Fruit fly (Drosophila melanogaster) whole organism, prepupa: ENCODE data around the gene jdp.

ENCODE experiments used
- Blimp-1 ChIP-seq: fragments of 200-800 bp; sonication (Bioruptor generic); optimal IDR thresholded peaks from 3 replicates; lab custom pipeline; 2017; ENCODE audit warnings: missing biosample characterization, missing genetic modification characterization, mild to moderate bottlenecking, moderate library complexity, missing genetic modification reagents
- CG10631 ChIP-seq: fragments of 200-800 bp; sonication (Bioruptor generic); optimal IDR thresholded peaks from 2 replicates; lab custom pipeline; 2016; ENCODE audit warnings: missing biosample characterization, missing genetic modification characterization
- CG10669 ChIP-seq: fragments of 200-800 bp; sonication (Bioruptor generic); optimal IDR thresholded peaks from 3 replicates; lab custom pipeline; 2018; ENCODE audit warnings: missing biosample characterization, mild to moderate bottlenecking, missing genetic modification characterization, moderate library complexity
- CG11294 ChIP-seq: fragments of 200-800 bp; sonication (Bioruptor generic); IDR thresholded peaks from 2 replicates; pipeline ENCODE4 v1.3.6; 2022; ENCODE audit warnings: missing biosample characterization, missing genetic modification characterization
- CG11902 ChIP-seq: fragments of 200-800 bp; sonication (Bioruptor generic); optimal IDR thresholded peaks from 3 replicates; lab custom pipeline; 2016; ENCODE audit warnings: missing biosample characterization, missing genetic modification characterization
- CG31627 ChIP-seq: fragments of 200-800 bp; sonication (Bioruptor generic); optimal IDR thresholded peaks from 3 replicates; lab custom pipeline; 2016; ENCODE audit warnings: missing biosample characterization, missing genetic modification characterization
- CG32006 ChIP-seq: fragments of 200-800 bp; sonication (Bioruptor generic); optimal IDR thresholded peaks from 3 replicates; lab custom pipeline; 2017; ENCODE audit warnings: missing biosample characterization, mild to moderate bottlenecking, missing genetic modification characterization
- CG34406 ChIP-seq: fragments of 200-800 bp; sonication (Bioruptor generic); optimal IDR thresholded peaks from 3 replicates; lab custom pipeline; 2016; ENCODE audit warnings: missing biosample characterization, missing genetic modification characterization
- CG3919 ChIP-seq: fragments of 200-800 bp; sonication (Bioruptor generic); optimal IDR thresholded peaks from 3 replicates; lab custom pipeline; 2016; ENCODE audit warnings: missing biosample characterization, missing genetic modification characterization
- CG4318 ChIP-seq: fragments of 200-800 bp; sonication (Bioruptor generic); optimal IDR thresholded peaks from 3 replicates; lab custom pipeline; 2017; ENCODE audit warnings: missing biosample characterization, mild to moderate bottlenecking, missing genetic modification characterization
- CG6163 ChIP-seq: fragments of 200-800 bp; sonication (Bioruptor generic); IDR thresholded peaks from 3 replicates; pipeline ENCODE4 v1.3.6; 2022; ENCODE audit warnings: missing biosample characterization, missing genetic modification characterization
- CG6276 ChIP-seq: fragments of 200-800 bp; sonication (Bioruptor generic); optimal IDR thresholded peaks from 2 replicates; lab custom pipeline; 2017; ENCODE audit warnings: missing biosample characterization, mild to moderate bottlenecking, missing genetic modification characterization
- CG6854 ChIP-seq: fragments of 200-800 bp; sonication (Bioruptor generic); optimal IDR thresholded peaks from 2 replicates; lab custom pipeline; 2017; ENCODE audit warnings: missing biosample characterization, mild to moderate bottlenecking, missing genetic modification characterization
- CG7368 ChIP-seq: fragments of 200-800 bp; sonication (Bioruptor generic); optimal IDR thresholded peaks from 3 replicates; lab custom pipeline; 2016; ENCODE audit warnings: missing biosample characterization, missing genetic modification characterization
- CG8119 ChIP-seq: fragments of 200-800 bp; sonication (Bioruptor generic); IDR thresholded peaks from 3 replicates; pipeline ENCODE4 v1.3.6; 2022; ENCODE audit warnings: missing biosample characterization, missing genetic modification characterization
- CG8319 ChIP-seq: fragments of 200-800 bp; sonication (Bioruptor generic); optimal IDR thresholded peaks from 3 replicates; lab custom pipeline; 2016; ENCODE audit warnings: missing biosample characterization, missing genetic modification characterization
- Eip75B ChIP-seq: fragments of 200-800 bp; sonication (Bioruptor generic); optimal IDR thresholded peaks from 3 replicates; lab custom pipeline; 2016; ENCODE audit warnings: missing biosample characterization, missing genetic modification characterization
- Eip78C ChIP-seq: fragments of 200-800 bp; sonication (Bioruptor generic); peaks from one replicate; lab custom pipeline; 2016; ENCODE audit warnings: missing biosample characterization, missing genetic modification characterization
- Gug ChIP-seq: fragments of 200-800 bp; sonication (Bioruptor generic); IDR thresholded peaks from 2 replicates; pipeline ENCODE4 v1.3.6; 2022; ENCODE audit warnings: missing biosample characterization, missing genetic modification characterization
- Hr4 ChIP-seq: fragments of 200-800 bp; sonication (Bioruptor generic); optimal IDR thresholded peaks from 3 replicates; lab custom pipeline; 2016; ENCODE audit warnings: missing biosample characterization, missing genetic modification characterization
- Lpt ChIP-seq: fragments of 200-800 bp; sonication (Bioruptor generic); optimal IDR thresholded peaks from 3 replicates; lab custom pipeline; 2016; ENCODE audit warnings: missing biosample characterization, missing genetic modification characterization
- Met ChIP-seq: fragments of 200-800 bp; sonication (Bioruptor generic); optimal IDR thresholded peaks from 3 replicates; lab custom pipeline; 2016; ENCODE audit warnings: missing biosample characterization, missing genetic modification characterization
- Smox ChIP-seq: fragments of 200-800 bp; sonication (Bioruptor generic); optimal IDR thresholded peaks from 3 replicates; lab custom pipeline; 2016; ENCODE audit warnings: missing biosample characterization, missing genetic modification characterization
- Sox102F ChIP-seq: fragments of 200-800 bp; sonication (Bioruptor generic); optimal IDR thresholded peaks from 2 replicates; lab custom pipeline; 2016; ENCODE audit warnings: missing biosample characterization, mild to moderate bottlenecking, missing genetic modification characterization
- Sox15 ChIP-seq: fragments of 200-800 bp; sonication (Bioruptor generic); optimal IDR thresholded peaks from 3 replicates; lab custom pipeline; 2016; ENCODE audit warnings: missing biosample characterization, missing genetic modification characterization
- dac ChIP-seq: fragments of 200-800 bp; sonication (Bioruptor generic); optimal IDR thresholded peaks from 2 replicates; lab custom pipeline; 2017; ENCODE audit warnings: missing biosample characterization, mild to moderate bottlenecking, missing genetic modification characterization
- dsx ChIP-seq: fragments of 200-800 bp; optimal IDR thresholded peaks from 3 replicates; lab custom pipeline; 2019; ENCODE audit warnings: missing biosample characterization, mild to moderate bottlenecking, missing genetic modification characterization, moderate library complexity; ENCODE audit not compliant: poor library complexity, severe bottlenecking
- esn ChIP-seq: fragments of 200-800 bp; sonication (Bioruptor generic); optimal IDR thresholded peaks from 2 replicates; lab custom pipeline; 2016; ENCODE audit warnings: missing biosample characterization, mild to moderate bottlenecking, missing genetic modification characterization, moderate library complexity
- fkh ChIP-seq: fragments of 200-800 bp; sonication (Bioruptor generic); optimal IDR thresholded peaks from 3 replicates; lab custom pipeline; 2017; ENCODE audit warnings: missing biosample characterization, mild to moderate bottlenecking, missing genetic modification characterization, moderate library complexity
- salr ChIP-seq, 2 experiments: fragments of 200-800 bp; sonication (Bioruptor generic); optimal IDR thresholded peaks; 3 replicates each; lab custom pipeline; 2016 to 2018; ENCODE audit warnings: missing biosample characterization in 2 of 2, missing genetic modification characterization in 2 of 2, mild to moderate bottlenecking in 1 of 2
- ss ChIP-seq, 2 experiments: fragments of 200-800 bp; sonication (Bioruptor generic); optimal IDR thresholded peaks; 2 replicates in 1 of 2; 3 replicates in 1 of 2; lab custom pipeline; 2017 to 2018; ENCODE audit warnings: mild to moderate bottlenecking in 2 of 2, missing biosample characterization in 2 of 2, missing genetic modification characterization in 2 of 2, moderate library complexity in 1 of 2
- svp ChIP-seq: fragments of 200-800 bp; sonication (Bioruptor generic); peaks from one replicate; lab custom pipeline; 2016; ENCODE audit warnings: missing biosample characterization, missing genetic modification characterization
- topi ChIP-seq: fragments of 200-800 bp; sonication (Bioruptor generic); optimal IDR thresholded peaks from 3 replicates; lab custom pipeline; 2016; ENCODE audit warnings: missing biosample characterization, missing genetic modification characterization

The jdp gene

DNA sequence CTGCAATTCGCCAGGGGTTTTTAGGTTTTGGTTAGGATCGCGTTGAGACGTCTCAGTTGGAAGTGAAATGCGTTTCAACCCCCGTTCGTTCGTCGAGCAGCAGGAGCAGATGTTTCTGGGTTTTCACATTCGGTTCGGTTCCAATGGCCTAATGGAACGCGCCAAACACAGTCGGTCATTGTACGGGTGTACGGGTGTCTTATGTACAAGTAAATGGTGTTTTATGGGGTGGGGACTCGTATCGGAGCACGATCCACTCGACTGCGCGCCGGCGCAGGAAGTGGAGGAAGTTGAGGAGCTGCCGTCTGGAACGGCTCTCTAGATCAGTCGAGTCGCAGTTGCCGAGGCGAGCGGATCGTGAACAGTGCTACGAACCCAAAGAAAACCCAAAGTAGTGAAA is 50.5 kb downstream of the jdp start, which contains the start of gene spdo:
TSS of gene spdo (plus strand) at position 318 of the 400 bp plus-strand sequence.
- TF ChIP-seq svp (no peak), Eip75B (no peak), dsx (GFP tag; lab: Kevin White, UChicago) (no peak), Blimp-1 (GFP tag; lab: Kevin White, UChicago) (no peak), CG6854 (no peak), salr (GFP tag; optimal IDR thresholded peaks at IDR 0.05; lab: Kevin White, UChicago) (no peak), CG10631 (GFP tag; lab: Kevin White, UChicago) (no peak), CG7368 (GFP tag; lab: Kevin White, UChicago) (no peak), Hr4 (GFP tag; lab: Kevin White, UChicago) (no peak), CG11294 (GFP tag; lab: Robert Waterston, UW) (no peak), Eip78C (no peak), CG34406 (GFP tag; lab: Kevin White, UChicago) (no peak), Lpt (GFP tag; lab: Kevin White, UChicago) (no peak), CG8319 (GFP tag; lab: Kevin White, UChicago) (no peak), esn (GFP tag; lab: Kevin White, UChicago) (no peak), dac (GFP tag; lab: Kevin White, UChicago) (no peak), CG32006 (GFP tag; lab: Kevin White, UChicago) (no peak)

DNA sequence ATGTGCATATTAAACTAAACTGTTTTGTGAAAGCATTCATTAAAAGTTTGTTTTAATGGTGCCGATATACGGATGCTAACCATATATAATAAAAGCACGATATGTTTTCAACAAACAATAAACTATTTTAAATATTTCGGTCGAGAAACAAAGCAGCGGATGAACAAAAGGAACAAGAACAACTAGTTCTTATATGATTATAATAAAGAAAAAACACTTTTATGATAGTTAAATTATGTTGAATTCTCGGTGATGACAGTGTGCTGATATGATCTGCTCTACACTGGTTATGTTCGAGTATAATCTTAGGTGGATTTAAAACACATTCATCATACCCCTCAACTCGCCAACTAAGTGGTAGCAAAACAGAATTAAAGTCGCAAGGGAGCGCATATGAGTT is 50.9 kb downstream of the jdp start:
- TF ChIP-seq CG8319 (GFP tag; lab: Kevin White, UChicago): no peak
- TF ChIP-seq Eip78C: peak; percentile 50
- TF ChIP-seq fkh (GFP tag; lab: Kevin White, UChicago): no peak
- peak; percentile 18 for TF ChIP-seq esn (GFP tag; lab: Kevin White, UChicago)
- TF ChIP-seq CG7368 (GFP tag; lab: Kevin White, UChicago): no peak
- TF ChIP-seq, all 60 proteins: peak for 2

DNA sequence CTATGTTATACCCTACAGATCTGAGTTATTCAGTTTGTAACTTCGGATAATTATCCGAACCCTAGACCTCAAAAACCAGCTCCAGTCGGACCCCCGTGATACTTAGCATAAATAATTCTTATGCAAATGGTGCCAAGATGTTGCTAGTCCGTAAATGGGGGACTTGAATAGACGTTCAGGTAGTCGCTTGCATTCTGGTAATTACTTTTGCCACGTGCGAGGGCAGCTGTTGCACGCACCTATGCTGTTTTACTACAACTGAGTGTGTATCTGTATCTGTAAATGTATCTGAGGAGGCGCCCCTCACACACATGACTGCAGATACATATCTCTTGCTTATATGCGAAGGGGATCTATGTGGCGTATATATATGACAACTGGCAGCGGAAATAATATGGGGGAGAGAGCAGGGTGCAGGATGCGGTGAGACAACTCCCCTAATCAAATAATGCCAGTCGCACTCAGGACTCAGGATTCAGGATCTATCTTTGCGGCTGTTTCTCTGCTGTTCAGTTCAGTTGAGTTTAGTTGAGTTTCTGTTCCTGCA is 52.1 kb downstream of the jdp start:
- no peak for TF ChIP-seq Met
- TF ChIP-seq ss (GFP tag; optimal IDR thresholded peaks at IDR 0.05; lab: Kevin White, UChicago): peak in 1 of 2 experiments; percentile 64
- no peak for TF ChIP-seq CG3919 (GFP tag; lab: Kevin White, UChicago)

DNA sequence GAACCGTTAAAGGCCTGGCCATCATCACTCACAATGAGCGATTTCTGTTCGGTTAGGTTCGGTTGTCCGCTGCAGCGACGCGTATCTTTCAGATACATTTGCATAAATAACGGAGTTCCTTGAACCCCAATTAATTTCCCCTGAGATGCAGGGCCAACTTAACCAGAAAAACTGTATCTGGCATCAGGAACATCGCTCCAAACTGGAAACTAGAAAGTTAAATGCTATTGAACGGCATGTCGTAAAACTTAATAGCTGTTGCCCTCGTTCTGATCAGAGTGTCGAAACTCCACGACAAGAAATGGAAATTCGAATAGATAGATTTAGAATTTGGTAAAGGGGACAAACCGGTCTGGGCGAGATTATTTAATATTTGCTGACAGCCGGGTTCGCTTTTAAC is 54.5 kb downstream of the jdp start:
- TF ChIP-seq topi (GFP tag; lab: Kevin White, UChicago): no peak
- TF ChIP-seq esn (GFP tag; lab: Kevin White, UChicago): no peak
- TF ChIP-seq CG4318: no peak
- no peak for TF ChIP-seq Sox102F (GFP tag; lab: Kevin White, UChicago)
- TF ChIP-seq CG10669 (GFP tag; lab: Kevin White, UChicago): no peak
- TF ChIP-seq Gug (GFP tag; lab: Robert Waterston, UW): no peak
- no peak for TF ChIP-seq CG6276 (GFP tag; lab: Kevin White, UChicago)
- TF ChIP-seq Lpt (GFP tag; lab: Kevin White, UChicago): no peak
- TF ChIP-seq CG31627: no peak
- no peak for TF ChIP-seq CG6163 (GFP tag; lab: Robert Waterston, UW)
- no peak for TF ChIP-seq Sox15 (GFP tag; lab: Kevin White, UChicago)
- no peak for TF ChIP-seq CG8119
- TF ChIP-seq CG32006 (GFP tag; lab: Kevin White, UChicago): no peak
- no peak for TF ChIP-seq CG11902 (GFP tag; lab: Kevin White, UChicago)
- TF ChIP-seq Hr4 (GFP tag; lab: Kevin White, UChicago): no peak
- TF ChIP-seq Smox (GFP tag; lab: Kevin White, UChicago): no peak
- TF ChIP-seq CG11294 (GFP tag; lab: Robert Waterston, UW): no peak
- TF ChIP-seq, all 60 proteins: peak for 0

DNA sequence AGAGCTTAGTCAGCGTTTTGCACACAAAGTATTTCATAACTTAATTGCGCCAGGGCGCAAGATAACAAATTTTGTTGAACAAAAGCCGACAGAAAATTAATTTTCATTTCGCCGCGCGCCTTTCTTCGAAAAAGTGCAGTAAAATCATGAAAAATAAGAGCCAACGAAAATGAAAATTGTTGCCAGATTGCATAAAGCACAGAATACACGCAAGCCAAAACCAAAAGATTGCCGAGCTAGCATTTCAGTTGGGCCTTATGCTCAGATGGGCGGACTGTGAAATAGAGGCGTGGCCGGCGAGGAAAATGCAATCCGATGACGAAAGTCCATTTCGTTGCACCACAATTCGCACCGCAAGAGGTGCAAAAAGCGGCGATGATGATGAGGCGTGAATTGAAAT is 56.1 kb downstream of the jdp start:
- no peak for TF ChIP-seq esn (GFP tag; lab: Kevin White, UChicago)
